Worm (Caenorhabditis elegans): ENCODE data around the gene pcp-4.

DNA sequence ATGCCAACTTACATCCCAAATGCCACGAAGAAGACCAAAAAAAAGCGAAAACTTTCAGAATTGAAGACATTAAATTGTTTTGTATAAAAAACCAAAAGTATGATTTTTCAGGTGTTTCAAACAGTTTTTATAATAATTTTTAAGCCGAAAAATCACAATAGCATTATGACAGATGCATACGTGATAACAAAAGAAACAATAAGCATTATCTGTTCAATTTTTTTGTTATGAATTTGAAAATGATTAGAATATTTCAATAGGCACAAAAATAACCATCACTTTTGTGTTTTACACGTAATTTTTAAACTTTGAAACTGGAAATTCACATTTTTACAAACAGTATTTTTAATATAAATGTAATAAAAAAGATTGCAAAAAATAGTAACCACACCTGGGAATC lies 8.7 kb downstream of the pcp-4 start, which contains the start of gene Y116F11B.17:
- TF ChIP-seq lsy-2 (tag; optimal IDR thresholded peaks at IDR 0.05), result no peak
- TF ChIP-seq nhr-11 (tag; optimal IDR thresholded peaks at IDR 0.05), result no peak
- TF ChIP-seq nhr-12 (tag; optimal IDR thresholded peaks at IDR 0.05), result no peak
- TF ChIP-seq unc-55 (GFP tag; optimal IDR thresholded peaks at IDR 0.05), result no peak
- no peak for TF ChIP-seq egl-27 (tag; optimal IDR thresholded peaks at IDR 0.05)
- no peak for TF ChIP-seq skn-1 (tag; optimal IDR thresholded peaks at IDR 0.05)
- no peak for TF ChIP-seq unc-39 (tag; optimal IDR thresholded peaks at IDR 0.05)
- TF ChIP-seq nhr-25 (tag; optimal IDR thresholded peaks at IDR 0.05), result no peak
- no peak for TF ChIP-seq mdl-1 (tag; optimal IDR thresholded peaks at IDR 0.05)
- no peak for TF ChIP-seq nhr-77 (tag; optimal IDR thresholded peaks at IDR 0.05)
- no peak for TF ChIP-seq snpc-4 (tag; optimal IDR thresholded peaks at IDR 0.05)

All from whole organism, L2 larva.